Fruit fly (Drosophila melanogaster) whole organism, prepupa: ENCODE measurements around the gene DCX-EMAP.

ENCODE experiments used
- CG9139 ChIP-seq: fragments of 200-800 bp; sonication (Bioruptor generic); optimal IDR thresholded peaks from 3 replicates; lab custom pipeline; 2017; ENCODE audit warnings: missing biosample characterization, mild to moderate bottlenecking, missing genetic modification characterization
- Eip75B ChIP-seq: fragments of 200-800 bp; sonication (Bioruptor generic); optimal IDR thresholded peaks from 3 replicates; lab custom pipeline; 2016; ENCODE audit warnings: missing biosample characterization, missing genetic modification characterization
- Eip93F ChIP-seq: fragments of 200-800 bp; sonication (Bioruptor generic); optimal IDR thresholded peaks from 2 replicates; lab custom pipeline; 2016; ENCODE audit warnings: missing biosample characterization, mild to moderate bottlenecking, missing genetic modification characterization
- Hr4 ChIP-seq: fragments of 200-800 bp; sonication (Bioruptor generic); optimal IDR thresholded peaks from 3 replicates; lab custom pipeline; 2016; ENCODE audit warnings: missing biosample characterization, missing genetic modification characterization
- lz ChIP-seq: fragments of 200-800 bp; sonication (Bioruptor generic); optimal IDR thresholded peaks from 3 replicates; lab custom pipeline; 2016; ENCODE audit warnings: missing biosample characterization, missing genetic modification characterization
- svp ChIP-seq: fragments of 200-800 bp; sonication (Bioruptor generic); peaks from one replicate; lab custom pipeline; 2016; ENCODE audit warnings: missing biosample characterization, missing genetic modification characterization

DNA sequence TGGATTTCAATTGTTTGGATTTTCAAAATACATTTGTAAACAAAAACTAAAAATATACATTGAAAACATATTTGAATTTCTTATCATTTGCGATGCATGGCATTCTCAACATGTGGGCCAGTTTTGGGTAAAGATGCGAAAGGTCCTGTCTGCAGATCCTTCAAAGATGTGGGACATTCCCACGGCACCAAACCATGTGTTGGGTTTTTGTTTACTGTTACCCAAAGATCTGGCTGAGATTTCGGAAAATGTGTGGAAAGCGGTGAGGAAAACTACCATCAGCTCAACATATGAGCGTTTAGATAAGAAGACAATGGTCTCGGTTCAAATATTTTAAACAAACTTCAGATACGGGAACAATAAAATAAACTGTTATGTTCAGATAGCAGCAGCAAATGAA lies 72.4 kb downstream of the DCX-EMAP start:
- TF ChIP-seq CG9139: no peak
- TF ChIP-seq Eip93F (GFP tag; lab: Kevin White, UChicago): no peak
- no peak for TF ChIP-seq Eip75B (GFP tag; lab: Kevin White, UChicago)
- no peak for TF ChIP-seq Hr4 (GFP tag; lab: Kevin White, UChicago)
- TF ChIP-seq svp (GFP tag; lab: Kevin White, UChicago): peak; percentile 35
- no peak for TF ChIP-seq lz (GFP tag; lab: Kevin White, UChicago)
